Worm (Caenorhabditis elegans) whole organism, L4/young adult: Measurements from ENCODE around the gene T24B8.7.

Source experiments
- W03F9.2 ChIP-seq: fragments of 150-350 bp; optimal IDR thresholded peaks from 2 replicates; lab custom pipeline; 2014; ENCODE audit warnings: missing biosample characterization, missing genetic modification characterization
- dao-5 ChIP-seq: sonication (generic microtip); optimal IDR thresholded peaks from 2 replicates; lab custom pipeline; 2016; ENCODE audit warnings: missing genotype, missing genetic modification characterization, moderate library complexity, missing compliant biosample characterization
- him-1 ChIP-seq: sonication (generic microtip); optimal IDR thresholded peaks from 2 replicates; lab custom pipeline; 2016; ENCODE audit warnings: missing genotype, missing genetic modification reagents, missing genetic modification characterization, missing compliant biosample characterization

- no peak for TF ChIP-seq him-1 (tag; lab: Kevin White, UChicago)
- TF ChIP-seq dao-5 (tag; lab: Kevin White, UChicago), result no peak
- no peak for TF ChIP-seq W03F9.2 (tag; lab: Kevin White, UChicago)
These were observed 29.2 kb downstream of the T24B8.7 start for ce11 chrII:9024312-9024711.
